Worm (Caenorhabditis elegans): ENCODE results near the gene Y116A8B.1.
A peak's percentile ranks its signal among the peaks of the same experiment; 100 is the strongest.

The Y116A8B.1 gene

ce11 chrIV:17193491-17193890 lies 22.7 kb upstream of the Y116A8B.1 start:
- TF ChIP-seq nhr-76 (tag; optimal IDR thresholded peaks at IDR 0.05) (no peak), mls-2 (tag; optimal IDR thresholded peaks at IDR 0.05) (no peak), sptf-1 (tag; optimal IDR thresholded peaks at IDR 0.05) (no peak), ceh-39 (tag; optimal IDR thresholded peaks at IDR 0.05) (no peak), ztf-11 (tag; optimal IDR thresholded peaks at IDR 0.05) (no peak), M03D4.4 (tag; optimal IDR thresholded peaks at IDR 0.05) (no peak), lin-13 (tag; optimal IDR thresholded peaks at IDR 0.05) (no peak), sem-2 (GFP tag; optimal IDR thresholded peaks at IDR 0.05) (no peak), unc-120 (tag; optimal IDR thresholded peaks at IDR 0.05; ENCODE audit: poor library complexity, severe bottlenecking) (no peak), unc-62 (GFP tag; optimal IDR thresholded peaks at IDR 0.05) (no peak), pha-4 (tag; optimal IDR thresholded peaks at IDR 0.05) (no peak), lin-32 (GFP tag; optimal IDR thresholded peaks at IDR 0.05) (no peak), drap-1 (GFP tag; optimal IDR thresholded peaks at IDR 0.05) (no peak), blmp-1 (tag; optimal IDR thresholded peaks at IDR 0.05) (no peak), snpc-4 (tag; optimal IDR thresholded peaks at IDR 0.05) (no peak), ceh-83 (GFP tag; optimal IDR thresholded peaks at IDR 0.05) (no peak), tbx-8 (GFP tag; optimal IDR thresholded peaks at IDR 0.05) (no peak)

ce11 chrIV:17199706-17200105 lies 16.4 kb upstream of the Y116A8B.1 start:
- TF ChIP-seq nhr-2 (tag; optimal IDR thresholded peaks at IDR 0.05) (no peak), zip-8 (tag; optimal IDR thresholded peaks at IDR 0.05) (peak; percentile 67)

- TF ChIP-seq nhr-237 (tag; optimal IDR thresholded peaks at IDR 0.05) = no peak
- TF ChIP-seq nhr-28 (tag; optimal IDR thresholded peaks at IDR 0.05) = no peak
- TF ChIP-seq lin-32 (GFP tag; optimal IDR thresholded peaks at IDR 0.05) = no peak
- TF ChIP-seq unc-120 (tag; optimal IDR thresholded peaks at IDR 0.05; ENCODE audit: poor library complexity, severe bottlenecking) = no peak
- peak; percentile 25 for TF ChIP-seq cnd-1 (tag; optimal IDR thresholded peaks at IDR 0.05)
- no peak for TF ChIP-seq ces-1 (GFP tag; optimal IDR thresholded peaks at IDR 0.05)
Measured at ce11 chrIV:17206745-17207144, 9.4 kb upstream of the Y116A8B.1 start, which contains the start of gene cnnm-1. TSS of gene cnnm-1 (minus strand) at chrIV:17206845.

ce11 chrIV:17207864-17208263 lies 8.3 kb upstream of the Y116A8B.1 start:
- no peak for TF ChIP-seq nhr-76 (tag; optimal IDR thresholded peaks at IDR 0.05)
- no peak for TF ChIP-seq drap-1 (GFP tag; optimal IDR thresholded peaks at IDR 0.05)
- TF ChIP-seq ceh-39 (tag; optimal IDR thresholded peaks at IDR 0.05) = no peak
- no peak for TF ChIP-seq ceh-43 (GFP tag; optimal IDR thresholded peaks at IDR 0.05)
- TF ChIP-seq nhr-237 (tag; optimal IDR thresholded peaks at IDR 0.05) = no peak
- no peak for TF ChIP-seq mls-2 (tag; optimal IDR thresholded peaks at IDR 0.05)
- no peak for TF ChIP-seq lsy-2 (tag; optimal IDR thresholded peaks at IDR 0.05)
- no peak for TF ChIP-seq M03D4.4 (tag; optimal IDR thresholded peaks at IDR 0.05)

ce11 chrIV:17209309-17209708 lies 6.8 kb upstream of the Y116A8B.1 start:
- TF ChIP-seq cnd-1 (tag; optimal IDR thresholded peaks at IDR 0.05) (no peak), ceh-43 (GFP tag; optimal IDR thresholded peaks at IDR 0.05) (no peak), unc-39 (tag; optimal IDR thresholded peaks at IDR 0.05) (no peak), mep-1 (tag; optimal IDR thresholded peaks at IDR 0.05) (no peak), nhr-76 (tag; optimal IDR thresholded peaks at IDR 0.05) (no peak), unc-120 (tag; optimal IDR thresholded peaks at IDR 0.05; ENCODE audit: poor library complexity, severe bottlenecking) (no peak), lsy-2 (tag; optimal IDR thresholded peaks at IDR 0.05) (no peak), snpc-4 (tag; optimal IDR thresholded peaks at IDR 0.05) (no peak), ceh-39 (tag; optimal IDR thresholded peaks at IDR 0.05) (no peak), nhr-2 (tag; optimal IDR thresholded peaks at IDR 0.05) (no peak), flh-1 (GFP tag; optimal IDR thresholded peaks at IDR 0.05) (no peak), mls-2 (tag; optimal IDR thresholded peaks at IDR 0.05) (no peak), ceh-83 (GFP tag; optimal IDR thresholded peaks at IDR 0.05) (no peak), sem-2 (GFP tag; optimal IDR thresholded peaks at IDR 0.05) (no peak), elt-1 (tag; optimal IDR thresholded peaks at IDR 0.05; ENCODE audit: borderline replicate concordance, insufficient read depth) (no peak), zip-8 (tag; optimal IDR thresholded peaks at IDR 0.05) (no peak), nhr-28 (tag; optimal IDR thresholded peaks at IDR 0.05) (no peak)

- TF ChIP-seq lin-13 (tag; optimal IDR thresholded peaks at IDR 0.05) = no peak
- no peak for TF ChIP-seq blmp-1 (tag; optimal IDR thresholded peaks at IDR 0.05)
- no peak for TF ChIP-seq bed-3 (GFP tag; optimal IDR thresholded peaks at IDR 0.05)
- no peak for TF ChIP-seq tbx-8 (GFP tag; optimal IDR thresholded peaks at IDR 0.05)
- no peak for TF ChIP-seq nhr-237 (tag; optimal IDR thresholded peaks at IDR 0.05)
- TF ChIP-seq flh-1 (GFP tag; optimal IDR thresholded peaks at IDR 0.05) = no peak
- no peak for TF ChIP-seq unc-120 (tag; optimal IDR thresholded peaks at IDR 0.05; ENCODE audit: poor library complexity, severe bottlenecking)
- TF ChIP-seq mep-1 (tag; optimal IDR thresholded peaks at IDR 0.05) = no peak
Measured at ce11 chrIV:17210754-17211153, 5.4 kb upstream of the Y116A8B.1 start.
